Comparison of ENCODE assay signal across 6 worm cellular contexts in genomic region chrIV:12282157-12282789, ce11.
TF ChIP-seq lines count a peak whose summit lies in the region.

Gene C42C1.12, minus strand, starts transcription at chrIV:12282207.
Gene C42C1.19, plus strand, starts transcription at chrIV:12282739.

TF ChIP-seq in whole organism, L1 larva, 84 proteins besides CTCF, POLR2A, EP300 and RAD21 (continues in another document):
- TF ChIP-seq nhr-11 (tag; optimal IDR thresholded peaks at IDR 0.05; lab: Kevin White, UChicago) (no peak), efl-1 (optimal IDR thresholded peaks at IDR 0.05; lab: Kevin White, UChicago) (peak; percentile 1 to 30), efl-1 (GFP tag; optimal IDR thresholded peaks at IDR 0.05 in 1 of 2; lab: Kevin White, UChicago) (peak in 1 of 2 experiments; percentile 45), mdl-1 (tag; optimal IDR thresholded peaks at IDR 0.05; lab: Kevin White, UChicago) (no peak), nhr-84 (tag; optimal IDR thresholded peaks at IDR 0.05; lab: Kevin White, UChicago) (no peak), nhr-47 (tag; optimal IDR thresholded peaks at IDR 0.05; lab: Kevin White, UChicago) (no peak), nhr-12 (tag; optimal IDR thresholded peaks at IDR 0.05; lab: Kevin White, UChicago) (no peak), ets-5 (GFP tag; IDR thresholded peaks at IDR 0.05; lab: Robert Waterston, UW) (no peak), dsc-1 (tag; optimal IDR thresholded peaks at IDR 0.05; lab: Kevin White, UChicago) (no peak), unc-98 (GFP tag; IDR thresholded peaks at IDR 0.05; lab: Robert Waterston, UW) (no peak), fos-1 (tag; optimal IDR thresholded peaks at IDR 0.05; lab: Kevin White, UChicago) (no peak), zip-4 (GFP tag; optimal IDR thresholded peaks at IDR 0.05; lab: Kevin White, UChicago) (no peak), nhr-20 (tag; optimal IDR thresholded peaks at IDR 0.05; lab: Kevin White, UChicago) (no peak), fkh-8 (tag; optimal IDR thresholded peaks at IDR 0.05; lab: Kevin White, UChicago) (no peak), tlp-1 (tag; optimal IDR thresholded peaks at IDR 0.05; lab: Kevin White, UChicago) (no peak), ztf-11 (tag; optimal IDR thresholded peaks at IDR 0.05; lab: Kevin White, UChicago) (no peak)

TF ChIP-seq in whole organism, L2 larva, 48 proteins besides CTCF, POLR2A, EP300 and RAD21:
- TF ChIP-seq nhr-10 (tag; optimal IDR thresholded peaks at IDR 0.05; lab: Kevin White, UChicago) (no peak), mab-5 (tag; optimal IDR thresholded peaks at IDR 0.05; lab: Kevin White, UChicago) (no peak), lsy-2 (tag; optimal IDR thresholded peaks at IDR 0.05; lab: Kevin White, UChicago) (peak; percentile 6 to 64), C34F6.9 (tag; optimal IDR thresholded peaks at IDR 0.05; lab: Kevin White, UChicago) (peak; percentile 56)
TF ChIP-seq in whole organism, L2 larva: peak in this region for 2.

TF ChIP-seq in whole organism, L3 larva, 47 proteins besides CTCF, POLR2A, EP300 and RAD21:
- no peak for TF ChIP-seq skn-1 (tag; optimal IDR thresholded peaks at IDR 0.05; lab: Kevin White, UChicago)
- TF ChIP-seq fkh-10 (GFP tag; optimal IDR thresholded peaks at IDR 0.05; lab: Kevin White, UChicago): no peak
- peak; percentile 33 for TF ChIP-seq lin-15B (tag; optimal IDR thresholded peaks at IDR 0.05; lab: Kevin White, UChicago)
- no peak for TF ChIP-seq nhr-12 (tag; optimal IDR thresholded peaks at IDR 0.05; lab: Kevin White, UChicago)
- TF ChIP-seq snpc-4 (tag; optimal IDR thresholded peaks at IDR 0.05; lab: Kevin White, UChicago): no peak
- TF ChIP-seq pha-4 (tag; optimal IDR thresholded peaks at IDR 0.05; lab: Kevin White, UChicago): peak; percentile 49
- TF ChIP-seq elt-2 (tag; optimal IDR thresholded peaks at IDR 0.05; lab: Kevin White, UChicago): peak; percentile 14
- no peak for TF ChIP-seq fkh-2 (tag; optimal IDR thresholded peaks at IDR 0.05; lab: Kevin White, UChicago)
- peak; percentile 57 for TF ChIP-seq hmg-11 (tag; optimal IDR thresholded peaks at IDR 0.05; lab: Kevin White, UChicago)
- no peak for TF ChIP-seq ceh-16 (tag; optimal IDR thresholded peaks at IDR 0.05; lab: Kevin White, UChicago)
- no peak for TF ChIP-seq nhr-76 (tag; optimal IDR thresholded peaks at IDR 0.05; lab: Kevin White, UChicago)
- TF ChIP-seq aly-2 (tag; optimal IDR thresholded peaks at IDR 0.05; lab: Kevin White, UChicago): no peak
- no peak for TF ChIP-seq elt-3 (tag; optimal IDR thresholded peaks at IDR 0.05; lab: Kevin White, UChicago)
- no peak for TF ChIP-seq sea-2 (GFP tag; optimal IDR thresholded peaks at IDR 0.05; lab: Kevin White, UChicago)
- no peak for TF ChIP-seq nfya-1 (tag; optimal IDR thresholded peaks at IDR 0.05; lab: Kevin White, UChicago; ENCODE audit: insufficient read depth)
- TF ChIP-seq ceh-9 (tag; optimal IDR thresholded peaks at IDR 0.05; lab: Kevin White, UChicago): no peak
- TF ChIP-seq eor-1 (tag; optimal IDR thresholded peaks at IDR 0.05; lab: Kevin White, UChicago): no peak
TF ChIP-seq in whole organism, L3 larva: peak in this region for 4.

TF ChIP-seq in whole organism, L4 larva, 104 proteins besides CTCF, POLR2A, EP300 and RAD21 (continues in another document):
- TF ChIP-seq mes-2 (tag; optimal IDR thresholded peaks at IDR 0.05; lab: Kevin White, UChicago; ENCODE audit: poor library complexity, severe bottlenecking): peak; percentile 45
- no peak for TF ChIP-seq daf-19 (GFP tag; conservative IDR thresholded peaks at IDR 0.05; lab: Robert Waterston, UW)
- peak; percentile 73 for TF ChIP-seq ztf-7 (tag; optimal IDR thresholded peaks at IDR 0.05; lab: Kevin White, UChicago)
- TF ChIP-seq Y5F2A.4 (GFP tag; optimal IDR thresholded peaks at IDR 0.05; lab: Kevin White, UChicago): no peak
- TF ChIP-seq duxl-1 (tag; optimal IDR thresholded peaks at IDR 0.05; lab: Kevin White, UChicago; ENCODE audit: poor library complexity): no peak
- TF ChIP-seq ZK337.2 (GFP tag; IDR thresholded peaks at IDR 0.05; lab: Robert Waterston, UW): no peak
- TF ChIP-seq ceh-32 (tag; optimal IDR thresholded peaks at IDR 0.05; lab: Kevin White, UChicago; ENCODE audit: poor library complexity): no peak
- no peak for TF ChIP-seq pha-4 (GFP tag; IDR thresholded peaks at IDR 0.05; lab: Robert Waterston, UW)
- no peak for TF ChIP-seq pha-4 (tag; optimal IDR thresholded peaks at IDR 0.05; lab: Kevin White, UChicago)
- TF ChIP-seq lin-39 (tag; optimal IDR thresholded peaks at IDR 0.05; lab: Kevin White, UChicago): no peak
- TF ChIP-seq daf-12 (tag; optimal IDR thresholded peaks at IDR 0.05; lab: Kevin White, UChicago): no peak
- TF ChIP-seq nhr-41 (GFP tag; IDR thresholded peaks at IDR 0.05; lab: Robert Waterston, UW): no peak
- no peak for TF ChIP-seq lir-3 (tag; optimal IDR thresholded peaks at IDR 0.05; lab: Kevin White, UChicago)
- no peak for TF ChIP-seq madf-5 (GFP tag; IDR thresholded peaks at IDR 0.05; lab: Robert Waterston, UW)
- TF ChIP-seq T20F7.1 (GFP tag; optimal IDR thresholded peaks at IDR 0.05; lab: Kevin White, UChicago): no peak
- TF ChIP-seq lsy-2 (tag; optimal IDR thresholded peaks at IDR 0.05; lab: Kevin White, UChicago): peak in 1 of 2 experiments; percentile 73
- TF ChIP-seq unc-62 (GFP tag; optimal IDR thresholded peaks at IDR 0.05 in 1 of 2; lab: Kevin White, UChicago): no peak
- TF ChIP-seq unc-62 (tag; optimal IDR thresholded peaks at IDR 0.05; lab: Kevin White, UChicago): no peak
- no peak for TF ChIP-seq nhr-48 (tag; optimal IDR thresholded peaks at IDR 0.05; lab: Kevin White, UChicago)
- TF ChIP-seq vab-7 (GFP tag; IDR thresholded peaks at IDR 0.05; lab: Robert Waterston, UW): no peak

TF ChIP-seq in whole organism, mixed stage, embryonic, 35 proteins besides CTCF, POLR2A, EP300 and RAD21:
- TF ChIP-seq ces-1 (GFP tag; optimal IDR thresholded peaks at IDR 0.05; lab: Kevin White, UChicago) (peak; percentile 3), lsy-2 (tag; optimal IDR thresholded peaks at IDR 0.05; lab: Kevin White, UChicago) (peak; percentile 35), ceh-43 (GFP tag; optimal IDR thresholded peaks at IDR 0.05; lab: Kevin White, UChicago) (peak; percentile 41), drap-1 (GFP tag; optimal IDR thresholded peaks at IDR 0.05; lab: Kevin White, UChicago) (no peak)
TF ChIP-seq in whole organism, mixed stage, embryonic: peak in this region for 3.

TF ChIP-seq in whole organism, young adult, 124 proteins besides CTCF, POLR2A, EP300 and RAD21:
- TF ChIP-seq F37B4.10 (GFP tag; IDR thresholded peaks at IDR 0.05; lab: Robert Waterston, UW): no peak
- TF ChIP-seq let-526 (GFP tag; IDR thresholded peaks at IDR 0.05; lab: Robert Waterston, UW): no peak
- TF ChIP-seq athp-1 (tag; optimal IDR thresholded peaks at IDR 0.05; lab: Kevin White, UChicago): no peak
- TF ChIP-seq F33H1.4 (GFP tag; IDR thresholded peaks at IDR 0.05; lab: Robert Waterston, UW): 0 out of 2 replicates have a peak, but pooled peaks have one; percentile 24
